Fruit fly (Drosophila melanogaster) ovary, adult (tissue): Measurements from ENCODE around the gene TotE.
A peak's percentile ranks its signal among the peaks of the same experiment; 100 is the strongest.

ENCODE experiments used
- CG17801 ChIP-seq: fragments of 200-800 bp; optimal IDR thresholded peaks from 2 replicates; lab custom pipeline; 2019; ENCODE audit warnings: missing biosample characterization, mild to moderate bottlenecking, missing genetic modification characterization, moderate library complexity; ENCODE audit not compliant: partially characterized antibody

TotE gene

DNA sequence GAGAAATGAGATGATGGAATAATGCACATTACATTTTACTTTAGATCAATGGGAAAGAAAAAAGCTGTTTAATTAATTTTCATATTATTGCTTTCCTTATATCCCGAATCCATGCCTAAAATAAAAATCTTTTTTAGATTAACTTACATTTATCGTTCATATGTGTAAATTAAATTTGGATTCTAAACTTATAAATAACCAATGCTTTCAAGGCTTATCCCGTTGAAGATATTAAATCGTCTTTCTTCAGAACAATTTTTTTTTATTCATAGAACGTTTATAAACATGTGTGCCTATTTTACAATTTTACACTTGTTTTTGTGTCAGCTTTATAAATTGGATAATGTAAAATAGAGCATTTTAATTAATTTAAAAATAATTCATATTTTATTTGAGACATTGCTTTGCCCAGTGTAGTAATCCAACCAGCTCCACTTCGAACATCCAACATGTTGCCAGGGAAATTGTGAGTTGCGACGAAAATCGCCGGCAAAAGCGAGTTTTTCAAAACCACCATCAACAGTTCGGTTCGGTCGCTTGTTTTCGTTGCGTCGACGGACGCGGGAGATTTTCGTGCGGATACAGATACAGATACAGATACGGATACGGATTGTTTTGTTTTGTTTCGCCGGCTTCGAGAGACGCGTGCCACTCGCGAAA lies 17.7 kb downstream of the TotE start:
- no peak for TF ChIP-seq CG17801

DNA sequence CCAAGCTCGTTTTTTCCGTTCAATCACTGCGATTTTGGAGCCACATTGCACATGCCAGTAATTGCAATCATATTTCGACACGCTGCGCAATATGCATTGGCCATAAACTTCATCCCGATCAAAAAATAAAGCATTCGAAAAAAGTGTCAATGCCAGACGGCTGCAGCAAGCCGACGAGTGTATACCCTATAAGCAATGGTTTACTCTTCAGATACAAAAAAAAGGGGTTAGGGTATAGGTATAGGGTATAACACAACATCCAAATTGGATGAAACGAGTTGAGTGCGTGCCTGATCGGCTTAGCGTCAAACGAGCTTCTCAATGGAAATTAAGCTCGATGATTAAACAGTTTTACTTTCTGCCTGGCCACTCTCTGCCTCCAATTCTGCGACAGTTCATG lies 18.5 kb downstream of the TotE start:
- TF ChIP-seq CG17801: no peak

DNA sequence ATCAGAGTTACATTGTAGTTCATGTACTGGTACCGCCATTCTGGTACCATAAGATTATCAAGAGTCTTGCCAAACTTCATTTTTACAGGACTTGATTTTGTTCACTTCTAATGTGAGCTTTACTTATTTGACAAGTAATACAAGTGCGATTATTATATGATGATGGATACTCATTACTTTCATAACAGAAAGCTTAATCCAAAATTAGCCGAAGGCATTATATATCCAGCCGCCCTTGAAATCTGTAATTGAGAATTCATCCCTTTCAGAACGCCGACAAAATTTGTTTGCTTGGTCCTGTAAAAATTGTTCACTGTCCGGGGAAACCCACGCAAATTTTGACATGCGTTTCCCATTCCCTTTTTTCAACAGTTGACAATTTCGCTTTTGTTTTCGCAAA lies 20.9 kb downstream of the TotE start, which contains the start of gene CG10481:
Gene CG10481 (minus strand): TSS at position 101 of the 400 bp plus-strand sequence.
- no peak for TF ChIP-seq CG17801

DNA sequence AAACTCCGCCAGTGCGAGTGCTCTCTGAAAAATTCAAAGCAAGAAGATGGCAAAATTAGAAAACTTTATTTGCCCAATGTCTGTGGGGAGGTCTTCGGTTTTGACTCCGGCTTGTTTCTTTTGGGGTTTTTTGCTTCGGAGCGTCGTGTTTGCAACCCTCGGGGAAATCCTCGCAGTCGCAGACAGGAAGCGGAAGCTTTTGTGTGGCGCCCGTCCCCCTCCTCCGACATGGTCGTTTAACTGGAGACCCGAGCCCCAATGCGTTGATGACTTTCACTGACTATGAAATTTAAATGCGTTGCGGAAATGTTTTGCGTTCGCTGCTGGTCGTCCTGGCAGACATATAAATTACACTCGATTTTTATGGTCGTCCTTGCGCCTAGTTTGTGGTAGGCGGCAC lies 25.0 kb downstream of the TotE start:
- TF ChIP-seq CG17801: no peak

DNA sequence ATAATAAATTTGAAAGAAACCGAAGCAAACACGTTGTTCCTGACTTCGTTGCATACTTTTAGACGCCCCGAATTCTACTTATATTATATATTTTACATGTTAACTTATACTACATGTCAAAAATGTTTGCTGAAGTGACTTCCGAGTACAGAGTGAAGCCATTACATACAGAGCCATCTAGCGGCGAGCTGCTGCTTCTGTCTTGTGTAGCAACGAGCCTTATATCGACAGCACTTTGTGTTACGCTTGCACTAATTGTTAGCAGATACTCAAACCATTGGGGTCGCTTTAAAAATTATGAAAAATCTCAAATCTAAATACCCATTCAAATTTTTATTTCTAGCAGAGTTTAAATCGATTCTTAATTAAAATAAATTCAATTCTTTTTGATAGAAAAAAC lies 25.8 kb downstream of the TotE start:
- TF ChIP-seq CG17801: no peak

DNA sequence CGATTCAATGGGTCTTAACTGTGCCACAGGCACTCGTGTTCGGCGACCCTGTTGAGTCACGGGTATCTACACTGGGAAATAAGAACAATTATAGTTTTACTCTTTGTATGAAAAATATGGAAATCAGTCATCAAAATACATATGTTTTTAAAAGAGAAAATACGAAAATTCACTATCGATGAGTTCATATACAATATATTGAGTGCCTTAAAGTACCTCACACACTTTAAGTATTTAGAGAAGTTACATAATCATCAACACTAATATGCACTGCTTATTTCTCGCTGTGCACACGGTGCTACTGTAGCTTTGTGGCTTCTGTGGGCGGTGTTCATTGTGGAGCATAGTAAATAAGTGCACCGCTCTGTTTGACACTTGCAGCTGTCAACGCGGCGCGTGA lies 28.9 kb downstream of the TotE start:
- TF ChIP-seq CG17801: no peak

DNA sequence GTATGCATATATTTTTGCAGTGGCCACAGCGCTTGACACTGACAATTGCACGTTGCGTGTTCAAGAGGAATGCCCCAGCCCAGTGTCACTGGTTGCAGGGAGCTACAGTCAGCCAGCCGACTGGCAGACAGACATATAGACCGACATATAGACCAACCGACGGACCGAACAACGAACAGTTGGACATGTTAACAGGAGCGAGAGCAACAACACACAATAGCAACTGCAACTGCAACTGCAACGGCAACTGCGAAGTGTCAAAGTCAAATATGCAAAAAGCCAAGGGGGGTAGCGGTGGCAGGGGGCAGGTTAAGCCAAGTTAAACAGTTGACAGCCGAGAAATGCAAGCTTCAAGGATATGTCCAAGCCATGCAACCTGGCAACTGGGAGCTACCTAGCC lies 38.3 kb downstream of the TotE start:
- TF ChIP-seq CG17801: no peak

DNA sequence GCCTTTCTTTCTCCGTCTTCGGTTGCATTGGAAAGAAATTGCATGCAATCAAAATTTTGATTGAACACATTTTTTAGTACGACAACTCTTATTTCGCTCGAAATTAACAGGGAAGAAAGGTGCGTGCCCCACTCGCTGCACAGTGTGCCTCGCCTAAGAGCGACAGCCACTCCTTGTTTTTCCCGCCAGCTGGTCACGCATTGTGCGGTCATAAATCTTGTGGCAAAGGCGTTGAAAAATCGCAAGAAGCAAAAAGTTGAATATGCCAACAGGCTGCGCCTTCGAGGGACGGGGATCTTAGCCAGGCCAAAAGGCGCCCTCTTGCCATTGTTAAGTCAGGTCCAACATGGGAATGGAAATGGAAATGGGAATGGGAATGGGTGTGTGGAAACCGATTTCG lies 41.2 kb downstream of the TotE start:
- no peak for TF ChIP-seq CG17801

DNA sequence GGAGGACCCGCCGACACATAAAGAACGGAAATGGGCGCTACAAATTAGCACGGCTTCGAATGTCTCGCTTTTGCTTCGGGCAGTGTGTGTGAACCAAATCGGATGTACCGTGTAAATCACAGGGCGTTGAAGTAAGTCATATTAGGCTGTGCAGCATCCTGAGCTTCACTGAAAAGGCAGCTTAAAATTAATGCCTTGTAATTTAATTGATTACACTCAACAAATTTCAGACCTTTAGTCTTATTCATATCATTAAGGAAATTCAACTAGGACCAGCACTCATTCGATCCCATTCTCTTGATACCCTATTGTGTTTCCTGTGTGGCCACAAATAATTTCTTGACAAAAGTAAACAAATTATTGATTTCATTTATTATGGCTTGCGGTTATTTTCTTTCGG lies 43.4 kb downstream of the TotE start:
- TF ChIP-seq CG17801: no peak

DNA sequence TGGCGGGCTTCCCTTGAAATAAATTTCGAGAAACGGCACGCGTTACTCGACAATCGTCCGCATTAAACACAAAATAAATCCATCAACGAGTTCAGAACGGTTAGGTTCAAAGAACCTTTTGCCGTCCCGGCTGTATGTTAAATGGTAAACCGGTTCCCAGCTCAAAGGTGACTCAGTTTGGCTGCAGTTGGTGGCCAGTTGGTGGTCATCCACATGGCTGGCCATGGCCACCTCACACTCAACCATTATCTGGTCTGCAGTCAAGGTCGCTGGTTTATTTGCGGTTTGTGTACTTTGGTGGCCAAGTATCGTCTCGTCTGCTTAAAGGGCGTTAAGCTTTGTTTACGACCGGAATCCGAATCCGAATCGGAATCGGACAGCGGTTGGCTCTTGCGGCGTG lies 43.9 kb downstream of the TotE start:
- no peak for TF ChIP-seq CG17801

DNA sequence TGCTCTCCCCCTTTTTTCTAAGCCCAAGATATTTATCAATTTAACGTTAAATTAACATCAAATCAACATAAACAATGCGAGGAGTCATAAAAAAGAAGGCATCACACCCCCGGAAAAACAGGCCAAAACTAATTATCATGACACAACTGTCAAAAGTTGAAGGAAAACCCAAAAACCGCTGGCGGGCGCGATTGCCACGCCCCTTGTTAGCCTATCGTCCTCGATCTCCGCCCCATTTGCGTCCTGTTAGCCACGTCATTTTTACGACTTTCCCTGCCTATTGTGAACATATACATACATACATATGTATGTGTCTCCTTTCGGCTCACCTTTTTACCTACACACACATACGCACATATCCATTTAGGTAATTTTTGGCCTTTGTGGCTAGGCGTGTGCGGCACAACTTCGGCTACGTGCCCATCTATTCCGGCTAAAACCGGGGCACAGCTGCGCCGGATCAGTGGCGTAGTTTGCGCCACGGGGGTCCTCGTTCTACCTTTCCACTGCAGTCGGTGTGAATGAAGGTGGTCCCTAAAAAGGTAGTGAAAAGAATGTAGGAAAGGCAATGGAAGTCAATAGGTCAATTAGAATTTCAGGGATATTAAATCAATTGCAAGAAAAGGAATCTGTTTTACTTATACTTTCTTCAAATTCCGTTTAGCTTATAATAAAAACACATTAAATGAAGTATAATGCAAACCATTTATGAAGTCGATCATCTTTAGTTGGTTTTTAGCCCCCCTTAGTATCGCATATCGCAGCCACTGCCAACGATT lies 46.6 kb downstream of the TotE start:
- no peak for TF ChIP-seq CG17801

DNA sequence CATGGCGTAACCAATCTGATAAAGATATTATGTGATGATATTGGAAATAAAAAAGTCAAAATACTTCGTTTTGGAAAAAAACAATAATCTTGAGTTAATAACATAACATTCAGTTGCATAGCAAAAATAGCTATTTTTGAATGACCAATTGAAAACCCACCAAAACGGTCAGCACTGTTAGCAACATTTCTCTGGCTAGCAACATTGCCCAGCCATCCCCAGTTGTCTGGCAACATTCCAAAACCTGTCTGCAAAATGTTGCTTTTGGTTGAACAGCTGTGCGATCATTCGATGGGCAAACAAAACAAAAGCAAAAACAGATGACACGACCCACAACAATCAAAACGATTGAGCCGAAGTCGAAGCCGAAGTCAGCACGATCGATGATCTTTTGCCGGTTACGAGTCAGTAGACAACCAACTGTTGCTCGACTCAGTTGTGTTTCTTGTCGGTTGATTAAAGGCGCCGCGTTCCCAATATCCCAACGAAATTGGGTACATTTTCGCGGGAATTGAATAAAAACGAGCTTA lies 47.7 kb downstream of the TotE start:
- TF ChIP-seq CG17801: peak; percentile 35
